Worm (Caenorhabditis elegans) whole organism, L1 larva: ENCODE results near the gene npr-10.

Source experiments
- aha-1 ChIP-seq: fragments of 150-350 bp; optimal IDR thresholded peaks from 2 replicates; lab custom pipeline; 2014; ENCODE audit warnings: missing biosample characterization, missing genetic modification characterization
- alr-1 ChIP-seq: fragments of 200-800 bp; sonication (Bioruptor generic); optimal IDR thresholded peaks from 2 replicates; lab custom pipeline; 2018; ENCODE audit warnings: borderline replicate concordance, mild to moderate bottlenecking, missing genetic modification characterization, missing compliant biosample characterization
- aly-2 ChIP-seq: fragments of 150-350 bp; optimal IDR thresholded peaks from 2 replicates; lab custom pipeline; 2014; ENCODE audit warnings: missing biosample characterization, missing genetic modification characterization
- ceh-63 ChIP-seq: fragments of 200-800 bp; sonication (Bioruptor generic); optimal IDR thresholded peaks from 2 replicates; lab custom pipeline; 2018; ENCODE audit warnings: mild to moderate bottlenecking, missing genetic modification characterization, missing compliant biosample characterization
- ceh-90 ChIP-seq: sonication (generic microtip); optimal IDR thresholded peaks from 2 replicates; lab custom pipeline; 2016; ENCODE audit warnings: missing genetic modification characterization, missing compliant biosample characterization
- ces-1 ChIP-seq: fragments of 150-350 bp; optimal IDR thresholded peaks from 2 replicates; lab custom pipeline; 2014; ENCODE audit warnings: missing biosample characterization, missing genetic modification reagents, missing genetic modification characterization
- elt-2 ChIP-seq: sonication (generic microtip); optimal IDR thresholded peaks from 2 replicates; lab custom pipeline; 2016; ENCODE audit warnings: missing genetic modification characterization, mild to moderate bottlenecking, inconsistent platforms, missing compliant biosample characterization, missing genetic modification reagents
- elt-3 ChIP-seq, 6 experiments: fragments of 150-350 bp in 1 of 6; sonication (generic microtip); optimal IDR thresholded peaks; 2 replicates each; lab custom pipeline; 2017 to 2018; ENCODE audit warnings: missing biosample characterization in 6 of 6, missing genetic modification characterization in 6 of 6, inconsistent platforms in 1 of 6
- fkh-10 ChIP-seq: sonication (generic microtip); optimal IDR thresholded peaks from 2 replicates; lab custom pipeline; 2017; ENCODE audit warnings: missing biosample characterization, missing genetic modification reagents, missing genetic modification characterization
- fos-1 ChIP-seq: fragments of 150-350 bp; optimal IDR thresholded peaks from 2 replicates; lab custom pipeline; 2014; ENCODE audit warnings: missing biosample characterization, missing genetic modification characterization
- grh-1 ChIP-seq: fragments of 200-800 bp; sonication (Bioruptor generic); IDR thresholded peaks from 2 replicates; pipeline ENCODE4 v1.3.6; 2022; ENCODE audit warnings: missing genetic modification reagents, missing genetic modification characterization, missing compliant biosample characterization
- hpl-2 ChIP-seq: fragments of 150-350 bp; optimal IDR thresholded peaks from 2 replicates; lab custom pipeline; 2014; ENCODE audit warnings: missing biosample characterization, missing genetic modification reagents, missing genetic modification characterization
- irx-1 ChIP-seq: sonication (generic microtip); optimal IDR thresholded peaks from 2 replicates; lab custom pipeline; 2016; ENCODE audit warnings: missing genetic modification characterization, missing compliant biosample characterization
- lin-14 ChIP-seq: fragments of 200-800 bp; sonication (Bioruptor generic); optimal IDR thresholded peaks from 2 replicates; lab custom pipeline; 2018; ENCODE audit warnings: mild to moderate bottlenecking, missing genetic modification characterization, moderate library complexity, missing compliant biosample characterization
- lin-35 ChIP-seq, 2 experiments: fragments of 150-350 bp; optimal IDR thresholded peaks; 2 replicates each; lab custom pipeline; 2014; ENCODE audit warnings: missing biosample characterization in 2 of 2, missing genetic modification characterization in 2 of 2, missing genetic modification reagents in 2 of 2
- mef-2 ChIP-seq: fragments of 150-350 bp; optimal IDR thresholded peaks from 2 replicates; lab custom pipeline; 2014; ENCODE audit warnings: missing biosample characterization, missing genetic modification characterization
- nhr-11 ChIP-seq: fragments of 150-350 bp; optimal IDR thresholded peaks from 2 replicates; lab custom pipeline; 2014; ENCODE audit warnings: missing biosample characterization, missing genetic modification characterization
- nhr-237 ChIP-seq: fragments of 150-350 bp; optimal IDR thresholded peaks from 2 replicates; lab custom pipeline; 2014; ENCODE audit warnings: missing biosample characterization, missing genetic modification characterization
- nhr-47 ChIP-seq: sonication (generic microtip); optimal IDR thresholded peaks from 2 replicates; lab custom pipeline; 2016; ENCODE audit warnings: mild to moderate bottlenecking, missing genetic modification characterization, moderate library complexity, missing compliant biosample characterization
- nhr-77 ChIP-seq: fragments of 150-350 bp; optimal IDR thresholded peaks from 2 replicates; lab custom pipeline; 2014; ENCODE audit warnings: missing biosample characterization, missing genetic modification characterization
- nhr-90 ChIP-seq: sonication (generic microtip); optimal IDR thresholded peaks from 2 replicates; lab custom pipeline; 2016; ENCODE audit warnings: mild to moderate bottlenecking, missing genetic modification characterization, missing compliant biosample characterization; ENCODE audit not compliant: poor library complexity
- pag-3 ChIP-seq: sonication (generic microtip); optimal IDR thresholded peaks from 2 replicates; lab custom pipeline; 2017; ENCODE audit warnings: missing genetic modification characterization, mild to moderate bottlenecking, missing compliant biosample characterization, antibody characterized with exemption, borderline replicate concordance; ENCODE audit not compliant: insufficient read depth
- pax-3 ChIP-seq: fragments of 200-800 bp; sonication (Bioruptor generic); optimal IDR thresholded peaks from 2 replicates; lab custom pipeline; 2018; ENCODE audit warnings: mild to moderate bottlenecking, missing genetic modification characterization, moderate library complexity, missing compliant biosample characterization
- pqm-1 ChIP-seq: sonication (generic microtip); optimal IDR thresholded peaks from 3 replicates; lab custom pipeline; 2017; ENCODE audit warnings: missing biosample characterization, missing genetic modification characterization
- skn-1 ChIP-seq: fragments of 150-350 bp; optimal IDR thresholded peaks from 2 replicates; lab custom pipeline; 2014; ENCODE audit warnings: missing biosample characterization, missing genetic modification characterization
- snu-23 ChIP-seq: sonication (generic microtip); optimal IDR thresholded peaks from 2 replicates; lab custom pipeline; 2016; ENCODE audit warnings: missing genetic modification characterization, missing compliant biosample characterization
- sox-4 ChIP-seq: sonication (generic microtip); optimal IDR thresholded peaks from 2 replicates; lab custom pipeline; 2016; ENCODE audit warnings: missing genetic modification characterization, missing compliant biosample characterization
- sup-37 ChIP-seq: fragments of 200-800 bp; sonication (Bioruptor generic); optimal IDR thresholded peaks from 2 replicates; lab custom pipeline; 2018; ENCODE audit warnings: mild to moderate bottlenecking, missing genetic modification characterization, missing compliant biosample characterization
- unc-86 ChIP-seq: sonication (generic microtip); optimal IDR thresholded peaks from 2 replicates; lab custom pipeline; 2016; ENCODE audit warnings: missing genetic modification characterization, missing compliant biosample characterization
- unc-98 ChIP-seq: fragments of 200-800 bp; sonication (Bioruptor generic); IDR thresholded peaks from 2 replicates; pipeline ENCODE4 v1.3.6; 2022; ENCODE audit warnings: missing genetic modification characterization, missing compliant biosample characterization
- xbp-1 ChIP-seq: sonication (generic microtip); optimal IDR thresholded peaks from 2 replicates; lab custom pipeline; 2016; ENCODE audit warnings: missing genetic modification characterization, missing compliant biosample characterization
- zag-1 ChIP-seq: fragments of 150-350 bp; optimal IDR thresholded peaks from 2 replicates; lab custom pipeline; 2014; ENCODE audit warnings: missing biosample characterization, missing genetic modification characterization
- ztf-11 ChIP-seq, 2 experiments: sonication (generic microtip); optimal IDR thresholded peaks; 2 replicates each; lab custom pipeline; 2016 to 2017; ENCODE audit warnings: missing genetic modification characterization in 2 of 2, missing biosample characterization in 1 of 2, missing compliant biosample characterization in 1 of 2
- ztf-4 ChIP-seq: fragments of 150-350 bp; optimal IDR thresholded peaks from 2 replicates; lab custom pipeline; 2014; ENCODE audit warnings: missing biosample characterization, missing genetic modification characterization

npr-10 gene

ce11 chrX:13071120-13071519, 38.6 kb upstream of the npr-10 start, which contains the start of gene cpx-2:
TSS of gene cpx-2 (minus strand) at chrX:13071220.
- TF ChIP-seq ces-1 (GFP tag; lab: Kevin White, UChicago) (no peak), pqm-1 (tag; lab: Kevin White, UChicago) (no peak), irx-1 (tag; lab: Kevin White, UChicago) (no peak), pag-3 (tag; lab: Kevin White, UChicago) (no peak), ceh-63 (GFP tag; lab: Kevin White, UChicago) (no peak), unc-86 (tag; lab: Kevin White, UChicago) (no peak), elt-2 (no peak), aha-1 (tag; lab: Kevin White, UChicago) (no peak), grh-1 (no peak)

- TF ChIP-seq fos-1 (no peak), ztf-11 (tag; optimal IDR thresholded peaks at IDR 0.05; lab: Kevin White, UChicago) (no peak), ceh-90 (tag; lab: Kevin White, UChicago) (no peak), pax-3 (tag; lab: Kevin White, UChicago) (no peak), unc-86 (tag; lab: Kevin White, UChicago) (no peak), skn-1 (tag; lab: Kevin White, UChicago) (no peak), sox-4 (tag; lab: Kevin White, UChicago) (no peak), aly-2 (tag; lab: Kevin White, UChicago) (no peak)
Measured at ce11 chrX:13062934-13063585, 30.6 kb upstream of the npr-10 start, which contains the start of gene K03A11.5. TSS of gene K03A11.5 (plus strand) at chrX:13063535.

DNA sequence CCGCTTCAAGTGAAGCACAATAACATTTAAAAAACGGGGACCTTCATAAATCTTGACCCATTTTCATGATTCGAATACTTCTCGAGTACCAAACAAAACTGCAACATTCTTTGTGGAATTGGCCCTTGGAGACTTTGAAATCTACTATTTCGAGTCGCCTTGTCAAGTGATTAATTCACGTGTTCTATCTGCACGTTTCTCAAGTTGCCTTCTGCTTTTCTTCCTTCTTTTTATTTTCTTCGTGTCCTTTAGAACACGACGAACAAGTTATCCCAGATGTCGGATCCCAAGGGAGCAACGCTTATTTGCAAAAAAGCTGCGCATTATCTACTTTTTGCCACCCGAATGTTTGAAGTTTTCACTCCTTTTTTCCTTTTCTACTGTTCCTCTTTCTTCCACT, 28.9 kb upstream of the npr-10 start:
- TF ChIP-seq nhr-77 (tag; lab: Kevin White, UChicago) (no peak), nhr-11 (tag; lab: Kevin White, UChicago) (no peak), mef-2 (tag; lab: Kevin White, UChicago) (no peak), xbp-1 (tag; lab: Kevin White, UChicago) (no peak), ztf-11 (tag; optimal IDR thresholded peaks at IDR 0.05; lab: Kevin White, UChicago) (no peak), nhr-237 (tag; lab: Kevin White, UChicago) (no peak), fkh-10 (GFP tag; lab: Kevin White, UChicago) (no peak), unc-98 (GFP tag; lab: Robert Waterston, UW) (no peak), elt-3 (tag; optimal IDR thresholded peaks at IDR 0.05; lab: Kevin White, UChicago) (no peak), zag-1 (tag; lab: Kevin White, UChicago) (no peak), alr-1 (tag; lab: Kevin White, UChicago) (no peak), snu-23 (no peak), sox-4 (tag; lab: Kevin White, UChicago) (no peak), nhr-47 (tag; lab: Kevin White, UChicago) (no peak), sup-37 (GFP tag; lab: Kevin White, UChicago) (no peak)

ce11 chrX:13059984-13060383, 27.5 kb upstream of the npr-10 start:
- peak; percentile 76 for TF ChIP-seq elt-2
- TF ChIP-seq nhr-90 (tag; lab: Kevin White, UChicago): peak; percentile 40
- no peak for TF ChIP-seq skn-1 (tag; lab: Kevin White, UChicago)
- TF ChIP-seq lin-14: peak; percentile 2
- no peak for TF ChIP-seq hpl-2
- TF ChIP-seq lin-35 (GFP tag; optimal IDR thresholded peaks at IDR 0.05; lab: Kevin White, UChicago): peak in 1 of 2 experiments; percentile 36
- TF ChIP-seq pax-3 (tag; lab: Kevin White, UChicago): no peak

- TF ChIP-seq ztf-4 (tag; lab: Kevin White, UChicago) (no peak), skn-1 (tag; lab: Kevin White, UChicago) (no peak)
Measured at ce11 chrX:13055560-13055959, 23.1 kb upstream of the npr-10 start, which contains the start of gene K03A11.6. TSS of gene K03A11.6 (plus strand) at chrX:13055860.
